Worm (Caenorhabditis elegans): ENCODE data around the gene eef-1G.

eef-1G gene

DNA sequence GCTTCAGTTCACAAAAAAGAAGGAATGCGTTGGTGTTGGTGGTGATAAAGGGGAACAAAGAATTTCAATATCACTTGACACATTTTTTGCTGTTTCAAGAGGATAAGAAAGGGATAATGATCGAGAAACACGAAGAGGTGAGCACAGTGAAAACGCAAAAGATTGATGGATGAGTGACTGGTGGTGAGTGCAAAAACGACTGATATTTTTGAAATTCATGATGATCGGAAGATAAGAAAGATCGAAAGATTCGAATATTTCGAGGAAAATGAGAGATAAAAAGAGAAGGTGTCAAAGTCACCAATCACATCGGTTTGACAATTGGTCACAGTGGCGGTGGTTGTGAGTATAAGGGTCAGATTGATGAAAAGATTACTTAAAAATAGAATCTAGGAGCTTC, 49.6 kb upstream of the eef-1G start:
- TF ChIP-seq nhr-23 (tag; optimal IDR thresholded peaks at IDR 0.05) (no peak), daf-12 (tag; optimal IDR thresholded peaks at IDR 0.05) (no peak), elt-1 (tag; optimal IDR thresholded peaks at IDR 0.05) (peak; percentile 76), nhr-76 (tag; optimal IDR thresholded peaks at IDR 0.05) (no peak), aly-2 (tag; optimal IDR thresholded peaks at IDR 0.05) (no peak), fkh-10 (GFP tag; optimal IDR thresholded peaks at IDR 0.05) (no peak), elt-2 (tag; optimal IDR thresholded peaks at IDR 0.05) (no peak), nhr-43 (tag; optimal IDR thresholded peaks at IDR 0.05; ENCODE audit: poor library complexity, severe bottlenecking) (no peak), lsy-12 (tag; optimal IDR thresholded peaks at IDR 0.05) (no peak), ZK546.5 (tag; optimal IDR thresholded peaks at IDR 0.05) (no peak), nhr-77 (tag; optimal IDR thresholded peaks at IDR 0.05) (no peak), ceh-16 (tag; optimal IDR thresholded peaks at IDR 0.05) (no peak), nhr-67 (tag; optimal IDR thresholded peaks at IDR 0.05) (no peak), pha-4 (tag; optimal IDR thresholded peaks at IDR 0.05) (no peak), pqm-1 (tag; optimal IDR thresholded peaks at IDR 0.05) (no peak), nhr-25 (tag; optimal IDR thresholded peaks at IDR 0.05) (no peak), nhr-11 (tag; optimal IDR thresholded peaks at IDR 0.05) (no peak), mdl-1 (tag; optimal IDR thresholded peaks at IDR 0.05) (no peak), unc-62 (GFP tag; optimal IDR thresholded peaks at IDR 0.05) (peak; percentile 82), snpc-4 (tag; optimal IDR thresholded peaks at IDR 0.05) (no peak), fkh-2 (tag; optimal IDR thresholded peaks at IDR 0.05) (no peak), nfya-1 (tag; optimal IDR thresholded peaks at IDR 0.05; ENCODE audit: insufficient read depth) (peak; percentile 15), ceh-28 (tag; optimal IDR thresholded peaks at IDR 0.05) (no peak), jun-1 (tag; optimal IDR thresholded peaks at IDR 0.05) (no peak), tbx-2 (tag; optimal IDR thresholded peaks at IDR 0.05) (no peak), ama-1 (optimal IDR thresholded peaks at IDR 0.05) (no peak), nhr-28 (tag; optimal IDR thresholded peaks at IDR 0.05) (no peak)

ce11 chrV:10918373-10918772, 47.1 kb upstream of the eef-1G start, which contains the start of gene F58B4.2:
F58B4.2 (minus strand) TSS chrV:10918473.
- TF ChIP-seq lsy-12 (tag; optimal IDR thresholded peaks at IDR 0.05) (no peak), nhr-25 (tag; optimal IDR thresholded peaks at IDR 0.05) (no peak), jun-1 (tag; optimal IDR thresholded peaks at IDR 0.05) (no peak), elt-2 (tag; optimal IDR thresholded peaks at IDR 0.05) (no peak), fos-1 (tag; optimal IDR thresholded peaks at IDR 0.05) (no peak), zag-1 (tag; optimal IDR thresholded peaks at IDR 0.05) (no peak), nhr-12 (tag; optimal IDR thresholded peaks at IDR 0.05) (no peak), nhr-11 (tag; optimal IDR thresholded peaks at IDR 0.05) (no peak), tbx-2 (tag; optimal IDR thresholded peaks at IDR 0.05) (no peak), egl-27 (tag; optimal IDR thresholded peaks at IDR 0.05) (no peak), ztf-11 (tag; optimal IDR thresholded peaks at IDR 0.05) (no peak), aly-2 (tag; optimal IDR thresholded peaks at IDR 0.05) (no peak), ZK546.5 (tag; optimal IDR thresholded peaks at IDR 0.05) (no peak), nhr-76 (tag; optimal IDR thresholded peaks at IDR 0.05) (no peak), unc-62 (GFP tag; optimal IDR thresholded peaks at IDR 0.05) (no peak), fkh-2 (tag; optimal IDR thresholded peaks at IDR 0.05) (no peak), mdl-1 (tag; optimal IDR thresholded peaks at IDR 0.05) (no peak), daf-12 (tag; optimal IDR thresholded peaks at IDR 0.05) (no peak), ceh-9 (tag; optimal IDR thresholded peaks at IDR 0.05) (no peak)

- TF ChIP-seq tbx-2 (tag; optimal IDR thresholded peaks at IDR 0.05) (no peak), ztf-11 (tag; optimal IDR thresholded peaks at IDR 0.05) (no peak), nhr-25 (tag; optimal IDR thresholded peaks at IDR 0.05) (no peak), nhr-43 (tag; optimal IDR thresholded peaks at IDR 0.05; ENCODE audit: poor library complexity, severe bottlenecking) (no peak), egl-5 (tag; optimal IDR thresholded peaks at IDR 0.05) (no peak), R02D3.7 (tag; optimal IDR thresholded peaks at IDR 0.05) (no peak), fkh-10 (GFP tag; optimal IDR thresholded peaks at IDR 0.05) (no peak), nhr-77 (tag; optimal IDR thresholded peaks at IDR 0.05) (no peak), jun-1 (tag; optimal IDR thresholded peaks at IDR 0.05) (no peak), mml-1 (tag; optimal IDR thresholded peaks at IDR 0.05) (no peak), zag-1 (tag; optimal IDR thresholded peaks at IDR 0.05) (no peak), pha-4 (tag; optimal IDR thresholded peaks at IDR 0.05) (no peak), eor-1 (tag; optimal IDR thresholded peaks at IDR 0.05) (no peak), snpc-4 (tag; optimal IDR thresholded peaks at IDR 0.05) (no peak), ceh-28 (tag; optimal IDR thresholded peaks at IDR 0.05) (no peak), unc-39 (tag; optimal IDR thresholded peaks at IDR 0.05) (no peak)
Measured at ce11 chrV:10921747-10922146, 43.8 kb upstream of the eef-1G start, which contains the start of gene nas-31. nas-31 (minus strand) TSS chrV:10921847.
